Worm (Caenorhabditis elegans) whole organism, L1 larva: ENCODE results near the gene nhl-2.

Experiments
- C04F5.9 ChIP-seq: sonication (generic microtip); optimal IDR thresholded peaks from 2 replicates; lab custom pipeline; 2016; ENCODE audit warnings: missing genetic modification characterization, missing compliant biosample characterization
- Y116A8C.19 ChIP-seq: sonication (generic microtip); optimal IDR thresholded peaks from 2 replicates; lab custom pipeline; 2016; ENCODE audit warnings: missing compliant biosample characterization, missing genetic modification characterization, borderline replicate concordance
- aha-1 ChIP-seq: fragments of 150-350 bp; optimal IDR thresholded peaks from 2 replicates; lab custom pipeline; 2014; ENCODE audit warnings: missing biosample characterization, missing genetic modification characterization
- alr-1 ChIP-seq: fragments of 200-800 bp; sonication (Bioruptor generic); optimal IDR thresholded peaks from 2 replicates; lab custom pipeline; 2018; ENCODE audit warnings: borderline replicate concordance, mild to moderate bottlenecking, missing genetic modification characterization, missing compliant biosample characterization
- aly-2 ChIP-seq: fragments of 150-350 bp; optimal IDR thresholded peaks from 2 replicates; lab custom pipeline; 2014; ENCODE audit warnings: missing biosample characterization, missing genetic modification characterization
- ama-1 ChIP-seq: fragments of 150-350 bp; optimal IDR thresholded peaks from 2 replicates; lab custom pipeline; 2014
- ceh-63 ChIP-seq: fragments of 200-800 bp; sonication (Bioruptor generic); optimal IDR thresholded peaks from 2 replicates; lab custom pipeline; 2018; ENCODE audit warnings: mild to moderate bottlenecking, missing genetic modification characterization, missing compliant biosample characterization
- ceh-8 ChIP-seq: fragments of 200-800 bp; sonication (Bioruptor generic); optimal IDR thresholded peaks from 2 replicates; lab custom pipeline; 2018; ENCODE audit warnings: mild to moderate bottlenecking, missing genetic modification characterization, moderate library complexity, missing compliant biosample characterization
- ceh-90 ChIP-seq: sonication (generic microtip); optimal IDR thresholded peaks from 2 replicates; lab custom pipeline; 2016; ENCODE audit warnings: missing genetic modification characterization, missing compliant biosample characterization
- dsc-1 ChIP-seq: sonication (generic microtip); optimal IDR thresholded peaks from 2 replicates; lab custom pipeline; 2016; ENCODE audit warnings: mild to moderate bottlenecking, missing genetic modification characterization, missing compliant biosample characterization
- efl-1 ChIP-seq, 4 experiments: fragments of 150-350 bp; optimal IDR thresholded peaks in 3 of 4; peaks in 1 of 4; 1 replicate in 1 of 4; 2 replicates in 3 of 4; lab custom pipeline; 2014; ENCODE audit warnings: missing biosample characterization in 2 of 4, missing genetic modification characterization in 2 of 4, missing genetic modification reagents in 2 of 4
- egl-13 ChIP-seq: sonication (generic microtip); optimal IDR thresholded peaks from 2 replicates; lab custom pipeline; 2016; ENCODE audit warnings: missing genotype, missing genetic modification reagents, missing genetic modification characterization, missing compliant biosample characterization
- elt-3 ChIP-seq, 6 experiments: fragments of 150-350 bp in 1 of 6; sonication (generic microtip); optimal IDR thresholded peaks; 2 replicates each; lab custom pipeline; 2017 to 2018; ENCODE audit warnings: missing biosample characterization in 6 of 6, missing genetic modification characterization in 6 of 6, inconsistent platforms in 1 of 6
- fkh-10 ChIP-seq: sonication (generic microtip); optimal IDR thresholded peaks from 2 replicates; lab custom pipeline; 2017; ENCODE audit warnings: missing biosample characterization, missing genetic modification reagents, missing genetic modification characterization
- fkh-4 ChIP-seq: sonication (generic microtip); optimal IDR thresholded peaks from 2 replicates; lab custom pipeline; 2016; ENCODE audit warnings: missing compliant biosample characterization, missing genetic modification characterization, borderline replicate concordance
- fkh-8 ChIP-seq: sonication (generic microtip); optimal IDR thresholded peaks from 2 replicates; lab custom pipeline; 2016; ENCODE audit warnings: mild to moderate bottlenecking, missing genetic modification characterization, missing compliant biosample characterization
- fos-1 ChIP-seq: fragments of 150-350 bp; optimal IDR thresholded peaks from 2 replicates; lab custom pipeline; 2014; ENCODE audit warnings: missing biosample characterization, missing genetic modification characterization
- grh-1 ChIP-seq: fragments of 200-800 bp; sonication (Bioruptor generic); IDR thresholded peaks from 2 replicates; pipeline ENCODE4 v1.3.6; 2022; ENCODE audit warnings: missing genetic modification reagents, missing genetic modification characterization, missing compliant biosample characterization
- irx-1 ChIP-seq: sonication (generic microtip); optimal IDR thresholded peaks from 2 replicates; lab custom pipeline; 2016; ENCODE audit warnings: missing genetic modification characterization, missing compliant biosample characterization
- lin-13 ChIP-seq: fragments of 150-350 bp; optimal IDR thresholded peaks from 2 replicates; lab custom pipeline; 2014; ENCODE audit warnings: missing biosample characterization, missing genetic modification reagents, missing genetic modification characterization
- lin-15B ChIP-seq: fragments of 150-350 bp; sonication (generic microtip); optimal IDR thresholded peaks from 3 replicates; lab custom pipeline; 2014; ENCODE audit warnings: missing biosample characterization, missing genetic modification characterization
- lin-39 ChIP-seq: fragments of 150-350 bp; optimal IDR thresholded peaks from 2 replicates; lab custom pipeline; 2014; ENCODE audit warnings: missing biosample characterization, missing genetic modification reagents, missing genetic modification characterization
- lsy-2 ChIP-seq, 2 experiments: fragments of 150-350 bp; optimal IDR thresholded peaks; 2 replicates each; lab custom pipeline; 2014; ENCODE audit warnings: missing biosample characterization in 2 of 2, missing genetic modification characterization in 2 of 2
- mdl-1 ChIP-seq, 2 experiments: fragments of 150-350 bp; optimal IDR thresholded peaks; 2 replicates each; lab custom pipeline; 2014 to 2017; ENCODE audit warnings: missing biosample characterization in 2 of 2, missing genetic modification characterization in 2 of 2, inconsistent platforms in 1 of 2
- mef-2 ChIP-seq: fragments of 150-350 bp; optimal IDR thresholded peaks from 2 replicates; lab custom pipeline; 2014; ENCODE audit warnings: missing biosample characterization, missing genetic modification characterization
- nhr-11 ChIP-seq: fragments of 150-350 bp; optimal IDR thresholded peaks from 2 replicates; lab custom pipeline; 2014; ENCODE audit warnings: missing biosample characterization, missing genetic modification characterization
- nhr-19 ChIP-seq: fragments of 200-800 bp; sonication (Bioruptor generic); conservative IDR thresholded peaks from 2 replicates; pipeline ENCODE4 v1.3.6; 2022; ENCODE audit warnings: missing genetic modification characterization, missing compliant biosample characterization
- nhr-237 ChIP-seq: fragments of 150-350 bp; optimal IDR thresholded peaks from 2 replicates; lab custom pipeline; 2014; ENCODE audit warnings: missing biosample characterization, missing genetic modification characterization
- nhr-47 ChIP-seq: sonication (generic microtip); optimal IDR thresholded peaks from 2 replicates; lab custom pipeline; 2016; ENCODE audit warnings: mild to moderate bottlenecking, missing genetic modification characterization, moderate library complexity, missing compliant biosample characterization
- nhr-76 ChIP-seq: sonication (generic microtip); optimal IDR thresholded peaks from 2 replicates; lab custom pipeline; 2017; ENCODE audit warnings: missing biosample characterization, missing genetic modification characterization
- nhr-85 ChIP-seq: sonication (generic microtip); peaks from one replicate; lab custom pipeline; 2016; ENCODE audit warnings: missing genetic modification characterization, inconsistent platforms, missing compliant biosample characterization
- pax-3 ChIP-seq: fragments of 200-800 bp; sonication (Bioruptor generic); optimal IDR thresholded peaks from 2 replicates; lab custom pipeline; 2018; ENCODE audit warnings: mild to moderate bottlenecking, missing genetic modification characterization, moderate library complexity, missing compliant biosample characterization
- pqm-1 ChIP-seq: sonication (generic microtip); optimal IDR thresholded peaks from 3 replicates; lab custom pipeline; 2017; ENCODE audit warnings: missing biosample characterization, missing genetic modification characterization
- rnt-1 ChIP-seq: sonication (generic microtip); optimal IDR thresholded peaks from 2 replicates; lab custom pipeline; 2016; ENCODE audit warnings: mild to moderate bottlenecking, missing genetic modification characterization, moderate library complexity, missing compliant biosample characterization
- skn-1 ChIP-seq: fragments of 150-350 bp; optimal IDR thresholded peaks from 2 replicates; lab custom pipeline; 2014; ENCODE audit warnings: missing biosample characterization, missing genetic modification characterization
- snpc-4 ChIP-seq: fragments of 150-350 bp; optimal IDR thresholded peaks from 2 replicates; lab custom pipeline; 2014; ENCODE audit warnings: missing biosample characterization, missing genetic modification characterization
- snu-23 ChIP-seq: sonication (generic microtip); optimal IDR thresholded peaks from 2 replicates; lab custom pipeline; 2016; ENCODE audit warnings: missing genetic modification characterization, missing compliant biosample characterization
- sup-37 ChIP-seq: fragments of 200-800 bp; sonication (Bioruptor generic); optimal IDR thresholded peaks from 2 replicates; lab custom pipeline; 2018; ENCODE audit warnings: mild to moderate bottlenecking, missing genetic modification characterization, missing compliant biosample characterization
- swsn-7 ChIP-seq: sonication (generic microtip); optimal IDR thresholded peaks from 2 replicates; lab custom pipeline; 2016; ENCODE audit warnings: missing genetic modification characterization, missing compliant biosample characterization
- tlp-1 ChIP-seq: fragments of 150-350 bp; optimal IDR thresholded peaks from 2 replicates; lab custom pipeline; 2014; ENCODE audit warnings: missing biosample characterization, missing genetic modification characterization
- unc-62 ChIP-seq: fragments of 150-350 bp; optimal IDR thresholded peaks from 2 replicates; lab custom pipeline; 2014; ENCODE audit warnings: missing biosample characterization, missing genetic modification reagents, missing genetic modification characterization
- unc-98 ChIP-seq: fragments of 200-800 bp; sonication (Bioruptor generic); IDR thresholded peaks from 2 replicates; pipeline ENCODE4 v1.3.6; 2022; ENCODE audit warnings: missing genetic modification characterization, missing compliant biosample characterization
- vab-15 ChIP-seq: sonication (generic microtip); optimal IDR thresholded peaks from 2 replicates; lab custom pipeline; 2017; ENCODE audit warnings: missing genotype, mild to moderate bottlenecking, missing genetic modification characterization, missing compliant biosample characterization
- xbp-1 ChIP-seq: sonication (generic microtip); optimal IDR thresholded peaks from 2 replicates; lab custom pipeline; 2016; ENCODE audit warnings: missing genetic modification characterization, missing compliant biosample characterization
- ztf-11 ChIP-seq, 2 experiments: sonication (generic microtip); optimal IDR thresholded peaks; 2 replicates each; lab custom pipeline; 2016 to 2017; ENCODE audit warnings: missing genetic modification characterization in 2 of 2, missing biosample characterization in 1 of 2, missing compliant biosample characterization in 1 of 2
- ztf-4 ChIP-seq: fragments of 150-350 bp; optimal IDR thresholded peaks from 2 replicates; lab custom pipeline; 2014; ENCODE audit warnings: missing biosample characterization, missing genetic modification characterization

Gene nhl-2

ce11 chrIII:4905405-4905804 is 6.5 kb upstream of the nhl-2 start, which contains the start of gene F26F4.8 (continued):
- TF ChIP-seq lin-39 (tag; lab: Kevin White, UChicago) (no peak), snpc-4 (tag; lab: Kevin White, UChicago) (peak; percentile 16), ama-1 (lab: Kevin White, UChicago) (no peak), C04F5.9 (tag; lab: Kevin White, UChicago) (peak; percentile 59), dsc-1 (peak; percentile 53), mef-2 (tag; lab: Kevin White, UChicago) (no peak), xbp-1 (no peak), nhr-85 (tag; lab: Kevin White, UChicago) (peak; percentile 69)

- TF ChIP-seq mdl-1 (tag; optimal IDR thresholded peaks at IDR 0.05; lab: Kevin White, UChicago) (no peak), elt-3 (tag; optimal IDR thresholded peaks at IDR 0.05; lab: Kevin White, UChicago) (no peak), skn-1 (tag; lab: Kevin White, UChicago) (no peak), swsn-7 (tag; lab: Kevin White, UChicago) (no peak), nhr-19 (GFP tag; lab: Robert Waterston, UW) (no peak), nhr-85 (tag; lab: Kevin White, UChicago) (no peak), xbp-1 (no peak), irx-1 (tag; lab: Kevin White, UChicago) (no peak), pax-3 (tag; lab: Kevin White, UChicago) (no peak), ztf-4 (tag; lab: Kevin White, UChicago) (no peak), nhr-11 (tag; lab: Kevin White, UChicago) (no peak), ama-1 (lab: Kevin White, UChicago) (no peak), vab-15 (tag; lab: Kevin White, UChicago) (no peak), pqm-1 (tag; lab: Kevin White, UChicago) (no peak), fos-1 (tag; lab: Kevin White, UChicago) (no peak), aha-1 (tag; lab: Kevin White, UChicago) (no peak)
These were observed 4.9 kb upstream of the nhl-2 start, which contains the start of gene kbp-2 for ce11 chrIII:4903784-4904183. kbp-2 (minus strand) TSS chrIII:4903884.

ce11 chrIII:4900260-4900659 is 1.4 kb upstream of the nhl-2 start, which contains the start of gene tag-340:
tag-340 (plus strand) TSS chrIII:4900508.
- TF ChIP-seq efl-1 (optimal IDR thresholded peaks at IDR 0.05; lab: Kevin White, UChicago): no peak
- peak in 1 of 2 experiments; percentile 20 for TF ChIP-seq efl-1 (GFP tag; optimal IDR thresholded peaks at IDR 0.05 in 1 of 2; lab: Kevin White, UChicago)
- no peak for TF ChIP-seq unc-62 (GFP tag; lab: Kevin White, UChicago)

- TF ChIP-seq lin-13 (peak; percentile 100), fkh-8 (peak; percentile 100), tlp-1 (tag; lab: Kevin White, UChicago) (no peak), aly-2 (tag; lab: Kevin White, UChicago) (peak; percentile 90), nhr-47 (tag; lab: Kevin White, UChicago) (peak; percentile 100), ztf-11 (tag; optimal IDR thresholded peaks at IDR 0.05; lab: Kevin White, UChicago) (peak in 1 of 2 experiments; percentile 99), nhr-237 (tag; lab: Kevin White, UChicago) (peak; percentile 95), ceh-8 (GFP tag; lab: Kevin White, UChicago) (peak; percentile 99), C04F5.9 (tag; lab: Kevin White, UChicago) (peak; percentile 97), dsc-1 (peak; percentile 100), lin-15B (tag; lab: Kevin White, UChicago) (peak; percentile 94), alr-1 (no peak), irx-1 (tag; lab: Kevin White, UChicago) (peak; percentile 98), grh-1 (GFP tag; lab: Robert Waterston, UW) (peak; percentile 99), ceh-90 (peak; percentile 73), fos-1 (tag; lab: Kevin White, UChicago) (peak; percentile 97), lsy-2 (tag; optimal IDR thresholded peaks at IDR 0.05; lab: Kevin White, UChicago) (peak; percentile 97), rnt-1 (peak; percentile 98), nhr-76 (peak; percentile 69), fkh-4 (peak; percentile 93), fkh-10 (GFP tag; lab: Kevin White, UChicago) (peak; percentile 99), sup-37 (GFP tag; lab: Kevin White, UChicago) (peak; percentile 100), snu-23 (peak; percentile 100), unc-98 (GFP tag; lab: Robert Waterston, UW) (peak; percentile 80), mdl-1 (tag; optimal IDR thresholded peaks at IDR 0.05; lab: Kevin White, UChicago) (peak; percentile 45 to 99), pqm-1 (tag; lab: Kevin White, UChicago) (peak; percentile 95), ceh-63 (GFP tag; lab: Kevin White, UChicago) (peak; percentile 92), Y116A8C.19 (peak; percentile 10), aha-1 (tag; lab: Kevin White, UChicago) (peak; percentile 95), egl-13 (tag; lab: Kevin White, UChicago) (peak; percentile 100)
These were observed 843 bp upstream of the nhl-2 start for ce11 chrIII:4899728-4900127.
